Fruit fly (Drosophila melanogaster): ENCODE data around the gene CG4496.

CG4496 gene

DNA sequence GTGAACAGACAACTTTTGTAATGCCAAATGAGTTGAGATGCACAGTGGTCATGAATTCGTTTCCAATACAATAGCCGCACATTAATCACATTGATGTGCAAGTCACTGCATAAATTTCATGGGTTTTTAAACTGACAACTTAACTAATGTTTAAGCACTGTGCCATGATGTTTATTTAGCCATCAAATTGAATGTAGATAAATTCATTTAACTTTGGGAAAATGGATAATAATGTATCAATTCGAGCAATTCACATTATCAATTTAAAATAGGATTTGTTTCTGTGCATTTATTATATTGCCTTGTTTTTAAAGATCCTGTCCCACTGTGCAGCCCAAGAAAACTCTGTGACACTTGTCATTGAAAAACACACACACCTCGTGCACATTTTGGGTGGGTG lies 41.7 kb downstream of the CG4496 start (continued):
- TF ChIP-seq Eip75B (GFP tag; optimal IDR thresholded peaks at IDR 0.05) (peak; percentile 32), CG6854 (GFP tag; optimal IDR thresholded peaks at IDR 0.05) (no peak), OdsH (GFP tag; optimal IDR thresholded peaks at IDR 0.05) (peak; percentile 60), Hr38 (GFP tag; optimal IDR thresholded peaks at IDR 0.05) (no peak), svp (GFP tag) (peak; percentile 81), pdm3 (GFP tag; optimal IDR thresholded peaks at IDR 0.05) (peak; percentile 63), Ets21C (GFP tag; optimal IDR thresholded peaks at IDR 0.05) (peak; percentile 18), Sox15 (GFP tag; optimal IDR thresholded peaks at IDR 0.05) (no peak), CG3919 (GFP tag; optimal IDR thresholded peaks at IDR 0.05) (peak; percentile 49), Eip93F (GFP tag; optimal IDR thresholded peaks at IDR 0.05) (no peak), cyc (GFP tag; optimal IDR thresholded peaks at IDR 0.05) (peak; percentile 41), dsx (GFP tag; optimal IDR thresholded peaks at IDR 0.05; ENCODE audit: poor library complexity, severe bottlenecking) (peak; percentile 10), Hr4 (GFP tag; optimal IDR thresholded peaks at IDR 0.05) (peak; percentile 66), net (GFP tag; optimal IDR thresholded peaks at IDR 0.05) (peak; percentile 58), Met (GFP tag; optimal IDR thresholded peaks at IDR 0.05) (peak; percentile 54), esn (GFP tag; optimal IDR thresholded peaks at IDR 0.05) (peak; percentile 43), Sox102F (GFP tag; optimal IDR thresholded peaks at IDR 0.05) (no peak), CG6163 (GFP tag; IDR thresholded peaks at IDR 0.05) (peak; percentile 46; the same call in 1 of the 3 replicates)

DNA sequence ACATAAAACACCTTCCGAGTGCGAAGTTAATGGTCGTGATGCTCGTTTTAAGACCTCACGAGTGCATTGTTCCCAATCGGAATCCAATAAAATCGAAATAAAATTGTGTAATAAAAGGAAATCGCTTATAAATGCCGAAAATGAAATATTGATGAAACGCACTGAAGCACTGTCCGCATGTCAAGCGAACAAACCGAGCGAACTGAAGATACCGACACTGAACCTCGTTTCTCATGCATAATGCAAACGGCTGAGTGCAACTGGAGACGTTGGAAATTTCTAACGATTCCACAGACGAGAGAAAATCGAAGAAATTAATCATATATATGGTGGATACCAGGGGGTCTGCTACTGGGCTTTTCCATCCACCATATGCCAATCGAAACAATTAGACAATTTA lies 42.6 kb downstream of the CG4496 start:
- no peak for TF ChIP-seq Ets96B (tag; optimal IDR thresholded peaks at IDR 0.05)
- no peak for TF ChIP-seq CG16779 (tag; optimal IDR thresholded peaks at IDR 0.05)
- TF ChIP-seq lz (GFP tag; optimal IDR thresholded peaks at IDR 0.05): no peak
- no peak for TF ChIP-seq achi (GFP tag; optimal IDR thresholded peaks at IDR 0.05)
- TF ChIP-seq Hr38 (GFP tag; optimal IDR thresholded peaks at IDR 0.05): no peak
- TF ChIP-seq CG6792 (GFP tag; optimal IDR thresholded peaks at IDR 0.05): no peak
- no peak for TF ChIP-seq fkh (GFP tag; optimal IDR thresholded peaks at IDR 0.05)
- TF ChIP-seq OdsH (GFP tag; optimal IDR thresholded peaks at IDR 0.05): no peak
- TF ChIP-seq CG7368 (GFP tag; optimal IDR thresholded peaks at IDR 0.05): no peak
- no peak for TF ChIP-seq Hr39 (GFP tag; optimal IDR thresholded peaks at IDR 0.05)

DNA sequence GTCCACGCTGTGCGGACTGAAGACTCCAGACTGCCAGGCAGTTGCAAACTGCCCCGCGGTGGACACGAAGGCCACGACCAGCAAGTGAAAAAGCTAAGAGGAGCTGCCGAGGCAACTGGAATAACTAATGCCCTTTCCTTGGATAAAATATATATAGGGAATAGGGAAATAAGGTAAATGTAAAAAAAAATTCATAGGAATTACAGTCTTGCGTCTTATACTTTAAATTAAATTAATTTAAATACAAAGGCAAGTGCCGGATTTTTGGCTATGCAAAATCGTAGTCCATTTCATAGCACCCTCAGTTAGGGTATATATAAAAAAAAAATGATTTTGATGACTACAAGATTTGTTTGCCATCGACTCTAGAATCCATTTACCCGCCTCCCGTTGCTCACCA lies 43.9 kb downstream of the CG4496 start:
- TF ChIP-seq acj6 (GFP tag; optimal IDR thresholded peaks at IDR 0.05): peak; percentile 43
- TF ChIP-seq CG8632 (GFP tag; optimal IDR thresholded peaks at IDR 0.05): peak; percentile 29
- peak; percentile 35 for TF ChIP-seq Hr39 (GFP tag; optimal IDR thresholded peaks at IDR 0.05)
- TF ChIP-seq CG16779 (tag; optimal IDR thresholded peaks at IDR 0.05): peak; percentile 44
- TF ChIP-seq CG8319 (GFP tag; optimal IDR thresholded peaks at IDR 0.05): no peak
- TF ChIP-seq Eip93F (GFP tag; optimal IDR thresholded peaks at IDR 0.05): no peak
- peak; percentile 42 for TF ChIP-seq lz (GFP tag; optimal IDR thresholded peaks at IDR 0.05)
- TF ChIP-seq CG3032 (tag; optimal IDR thresholded peaks at IDR 0.05): peak; percentile 71
- peak; percentile 76 for TF ChIP-seq Hr4 (GFP tag; optimal IDR thresholded peaks at IDR 0.05)
- TF ChIP-seq CG10631 (GFP tag; optimal IDR thresholded peaks at IDR 0.05): peak; percentile 79
- peak; percentile 79 for TF ChIP-seq CG6163 (GFP tag; IDR thresholded peaks at IDR 0.05)
- peak; percentile 52 for TF ChIP-seq CG11762 (GFP tag; optimal IDR thresholded peaks at IDR 0.05; ENCODE audit: insufficient read depth)
- peak; percentile 35 for TF ChIP-seq CG6792 (GFP tag; optimal IDR thresholded peaks at IDR 0.05)
- TF ChIP-seq topi (GFP tag; optimal IDR thresholded peaks at IDR 0.05): peak; percentile 24
- no peak for TF ChIP-seq Ets21C (GFP tag; optimal IDR thresholded peaks at IDR 0.05)
- TF ChIP-seq CG7368 (GFP tag; optimal IDR thresholded peaks at IDR 0.05): no peak
- peak; percentile 14 for TF ChIP-seq vri (GFP tag; optimal IDR thresholded peaks at IDR 0.05)
- no peak for TF ChIP-seq CG6854 (GFP tag; optimal IDR thresholded peaks at IDR 0.05)
- TF ChIP-seq Eip78C (GFP tag): peak; percentile 89
- TF ChIP-seq eg (GFP tag; IDR thresholded peaks at IDR 0.05): peak; percentile 86
- peak; percentile 29 for TF ChIP-seq CG9139 (GFP tag; optimal IDR thresholded peaks at IDR 0.05)
- TF ChIP-seq fkh (GFP tag; optimal IDR thresholded peaks at IDR 0.05): no peak
- peak; percentile 69 for TF ChIP-seq pdm3 (GFP tag; optimal IDR thresholded peaks at IDR 0.05)
- peak; percentile 59 for TF ChIP-seq CG1621 (tag; optimal IDR thresholded peaks at IDR 0.05)
- peak; percentile 66 for TF ChIP-seq Eip75B (GFP tag; optimal IDR thresholded peaks at IDR 0.05)
- TF ChIP-seq Sox15 (GFP tag; optimal IDR thresholded peaks at IDR 0.05): peak; percentile 25
- TF ChIP-seq fd59A (GFP tag; optimal IDR thresholded peaks at IDR 0.05): peak; percentile 60
- peak; percentile 34 for TF ChIP-seq Smox (GFP tag; optimal IDR thresholded peaks at IDR 0.05)
- peak; percentile 68 for TF ChIP-seq Sox14 (GFP tag; optimal IDR thresholded peaks at IDR 0.05)
- peak; percentile 88 for TF ChIP-seq CG32006 (GFP tag; optimal IDR thresholded peaks at IDR 0.05)
- TF ChIP-seq ss (GFP tag; optimal IDR thresholded peaks at IDR 0.05): peak; percentile 39 to 76
- peak; percentile 72 for TF ChIP-seq Gug (GFP tag; IDR thresholded peaks at IDR 0.05)
- peak; percentile 86 for TF ChIP-seq CG8119 (GFP tag; IDR thresholded peaks at IDR 0.05)
- peak; percentile 50 for TF ChIP-seq dsx (GFP tag; optimal IDR thresholded peaks at IDR 0.05; ENCODE audit: poor library complexity, severe bottlenecking)
- peak; percentile 62 for TF ChIP-seq dac (GFP tag; optimal IDR thresholded peaks at IDR 0.05)
